Worm (Caenorhabditis elegans) whole organism, L2 larva: ENCODE measurements around the gene srh-223.

ENCODE experiments used
- egl-27 ChIP-seq: sonication (generic microtip); optimal IDR thresholded peaks from 3 replicates; lab custom pipeline; 2017; ENCODE audit warnings: missing biosample characterization, missing genetic modification reagents, missing genetic modification characterization
- lin-13 ChIP-seq: fragments of 150-350 bp; optimal IDR thresholded peaks from 2 replicates; lab custom pipeline; 2014; ENCODE audit warnings: missing biosample characterization, missing genetic modification reagents, missing genetic modification characterization

- TF ChIP-seq egl-27 (tag; lab: Kevin White, UChicago) (no peak), lin-13 (GFP tag; lab: Kevin White, UChicago) (no peak)
These were observed 32.7 kb downstream of the srh-223 start for ce11 chrIV:4014341-4014826.
